Worm (Caenorhabditis elegans) whole organism, young adult: Measurements from ENCODE around the gene ZK856.18.

Source experiments
- B0261.1 ChIP-seq: sonication (generic microtip); optimal IDR thresholded peaks from 2 replicates; lab custom pipeline; 2016; ENCODE audit warnings: mild to moderate bottlenecking, missing genetic modification characterization, moderate library complexity, missing compliant biosample characterization
- B0336.3 ChIP-seq: fragments of 200-800 bp; sonication (Bioruptor generic); IDR thresholded peaks from 2 replicates; pipeline ENCODE4 v1.3.6; 2022; ENCODE audit warnings: missing genetic modification characterization, missing compliant biosample characterization
- C06A6.2 ChIP-seq: fragments of 200-800 bp; sonication (Bioruptor generic); conservative IDR thresholded peaks from 2 replicates; pipeline ENCODE4 v1.3.6; 2022; ENCODE audit warnings: missing genetic modification characterization, missing compliant biosample characterization
- F39B2.1 ChIP-seq: fragments of 200-800 bp; sonication (Bioruptor generic); IDR thresholded peaks from 2 replicates; pipeline ENCODE4 v1.3.6; 2022; ENCODE audit warnings: missing genetic modification reagents, missing genetic modification characterization, missing compliant biosample characterization
- T07F8.4 ChIP-seq: sonication (generic microtip); optimal IDR thresholded peaks from 2 replicates; lab custom pipeline; 2016; ENCODE audit warnings: mild to moderate bottlenecking, missing genetic modification characterization, moderate library complexity, missing compliant biosample characterization
- T26A5.8 ChIP-seq: sonication (generic microtip); optimal IDR thresholded peaks from 2 replicates; lab custom pipeline; 2016; ENCODE audit warnings: missing genetic modification characterization, missing compliant biosample characterization
- Y53F4B.3 ChIP-seq: fragments of 200-800 bp; sonication (Bioruptor generic); IDR thresholded peaks from 2 replicates; pipeline ENCODE4 v1.3.6; 2022; ENCODE audit warnings: missing genetic modification reagents, missing genetic modification characterization, missing compliant biosample characterization
- Y53G8AR.9 ChIP-seq: fragments of 200-800 bp; sonication (Bioruptor generic); conservative IDR thresholded peaks from 2 replicates; pipeline ENCODE4 v1.3.6; 2022; ENCODE audit warnings: missing genetic modification reagents, missing genetic modification characterization, missing compliant biosample characterization
- Y56A3A.18 ChIP-seq: fragments of 200-800 bp; sonication (Bioruptor generic); IDR thresholded peaks from 2 replicates; pipeline ENCODE4 v1.3.6; 2022; ENCODE audit warnings: missing genetic modification reagents, missing genetic modification characterization, missing compliant biosample characterization
- Y67H2A.10 ChIP-seq: fragments of 200-800 bp; sonication (Bioruptor generic); conservative IDR thresholded peaks from 2 replicates; pipeline ENCODE4 v1.3.6; 2022; ENCODE audit warnings: missing genetic modification reagents, missing genetic modification characterization, missing compliant biosample characterization
- ama-1 ChIP-seq, 3 experiments: fragments of 150-350 bp in 1 of 3; sonication (generic microtip) in 2 of 3; optimal IDR thresholded peaks; 2 replicates each; lab custom pipeline; 2014 to 2018; ENCODE audit warnings: missing biosample characterization in 2 of 3, missing genetic modification characterization in 2 of 3, missing genetic modification reagents in 2 of 3
- aptf-3 ChIP-seq: fragments of 200-800 bp; sonication (Bioruptor generic); IDR thresholded peaks from 2 replicates; pipeline ENCODE4 v1.3.6; 2022; ENCODE audit warnings: missing genetic modification characterization, missing compliant biosample characterization
- atf-7 ChIP-seq: sonication (generic microtip); optimal IDR thresholded peaks from 2 replicates; lab custom pipeline; 2017; ENCODE audit warnings: mild to moderate bottlenecking, missing genetic modification characterization, missing compliant biosample characterization
- bed-2 ChIP-seq: fragments of 200-800 bp; sonication (Bioruptor generic); IDR thresholded peaks from 2 replicates; pipeline ENCODE4 v1.3.6; 2022; ENCODE audit warnings: missing genetic modification reagents, missing genetic modification characterization, missing compliant biosample characterization
- cebp-1 ChIP-seq, 2 experiments: fragments of 200-800 bp in 1 of 2; sonication (Bioruptor generic) in 1 of 2; sonication (generic microtip) in 1 of 2; IDR thresholded peaks in 1 of 2; optimal IDR thresholded peaks in 1 of 2; 2 replicates each; pipeline versions ENCODE4 v1.3.6 to Lab custom; 2017 to 2022; ENCODE audit warnings: missing compliant biosample characterization in 2 of 2, missing genetic modification characterization in 2 of 2, mild to moderate bottlenecking in 1 of 2, missing genetic modification reagents in 1 of 2, moderate library complexity in 1 of 2
- ceh-40 ChIP-seq: fragments of 200-800 bp; sonication (Bioruptor generic); IDR thresholded peaks from 2 replicates; pipeline ENCODE4 v1.3.6; 2022; ENCODE audit warnings: missing genetic modification characterization, missing compliant biosample characterization
- ceh-79 ChIP-seq: sonication (generic microtip); optimal IDR thresholded peaks from 2 replicates; lab custom pipeline; 2017; ENCODE audit warnings: mild to moderate bottlenecking, missing genetic modification characterization, missing compliant biosample characterization
- ceh-91 ChIP-seq: fragments of 200-800 bp; sonication (Bioruptor generic); IDR thresholded peaks from 2 replicates; pipeline ENCODE4 v1.3.6; 2022; ENCODE audit warnings: missing genetic modification reagents, missing genetic modification characterization, missing compliant biosample characterization
- efl-1 ChIP-seq: fragments of 150-350 bp; optimal IDR thresholded peaks from 2 replicates; lab custom pipeline; 2014; ENCODE audit warnings: missing biosample characterization, missing genetic modification reagents, missing genetic modification characterization
- ets-4 ChIP-seq: fragments of 200-800 bp; sonication (Bioruptor generic); optimal IDR thresholded peaks from 2 replicates; lab custom pipeline; 2018; ENCODE audit warnings: mild to moderate bottlenecking, missing genetic modification characterization, missing compliant biosample characterization
- fkh-3 ChIP-seq: sonication (generic microtip); optimal IDR thresholded peaks from 2 replicates; lab custom pipeline; 2016; ENCODE audit warnings: mild to moderate bottlenecking, missing genetic modification characterization, missing compliant biosample characterization
- gei-17 ChIP-seq: fragments of 200-800 bp; sonication (Bioruptor generic); optimal IDR thresholded peaks from 2 replicates; lab custom pipeline; 2018; ENCODE audit warnings: mild to moderate bottlenecking, missing genetic modification characterization, missing compliant biosample characterization
- lag-1 ChIP-seq: fragments of 200-800 bp; sonication (Bioruptor generic); IDR thresholded peaks from 2 replicates; pipeline ENCODE4 v1.3.6; 2022; ENCODE audit warnings: missing genetic modification reagents, missing genetic modification characterization, missing compliant biosample characterization
- let-526 ChIP-seq: fragments of 200-800 bp; sonication (Bioruptor generic); IDR thresholded peaks from 2 replicates; pipeline ENCODE4 v1.3.6; 2022; ENCODE audit warnings: missing genetic modification reagents, missing genetic modification characterization, missing compliant biosample characterization
- let-607 ChIP-seq, 2 experiments: fragments of 200-800 bp in 1 of 2; sonication (Bioruptor generic) in 1 of 2; sonication (generic microtip) in 1 of 2; optimal IDR thresholded peaks; 2 replicates each; lab custom pipeline; 2016 to 2018; ENCODE audit warnings: mild to moderate bottlenecking in 2 of 2, missing compliant biosample characterization in 2 of 2, missing genetic modification characterization in 2 of 2, moderate library complexity in 2 of 2, missing genotype in 1 of 2
- lin-40 ChIP-seq: sonication (generic microtip); optimal IDR thresholded peaks from 2 replicates; lab custom pipeline; 2016; ENCODE audit warnings: missing genetic modification characterization, mild to moderate bottlenecking, missing compliant biosample characterization, missing genotype, missing genetic modification reagents
- lin-54 ChIP-seq: fragments of 200-800 bp; sonication (Bioruptor generic); optimal IDR thresholded peaks from 2 replicates; lab custom pipeline; 2018; ENCODE audit warnings: mild to moderate bottlenecking, missing genetic modification characterization, missing compliant biosample characterization
- mcd-1 ChIP-seq: fragments of 200-800 bp; sonication (Bioruptor generic); IDR thresholded peaks from 2 replicates; pipeline ENCODE4 v1.3.6; 2022; ENCODE audit warnings: missing genetic modification reagents, missing genetic modification characterization, missing compliant biosample characterization
- nfyb-1 ChIP-seq: fragments of 200-800 bp; sonication (Bioruptor generic); IDR thresholded peaks from 2 replicates; pipeline ENCODE4 v1.3.6; 2022; ENCODE audit warnings: missing genetic modification reagents, missing genetic modification characterization, missing compliant biosample characterization
- nhr-27 ChIP-seq: fragments of 200-800 bp; sonication (Bioruptor generic); optimal IDR thresholded peaks from 2 replicates; lab custom pipeline; 2018; ENCODE audit warnings: mild to moderate bottlenecking, missing genetic modification characterization, moderate library complexity, missing compliant biosample characterization
- nhr-80 ChIP-seq: sonication (generic microtip); optimal IDR thresholded peaks from 2 replicates; lab custom pipeline; 2016; ENCODE audit warnings: missing genetic modification characterization, missing compliant biosample characterization
- nhr-90 ChIP-seq: sonication (generic microtip); optimal IDR thresholded peaks from 2 replicates; lab custom pipeline; 2016; ENCODE audit warnings: missing genotype, mild to moderate bottlenecking, missing genetic modification characterization, missing compliant biosample characterization
- rcor-1 ChIP-seq: fragments of 200-800 bp; sonication (Bioruptor generic); IDR thresholded peaks from 2 replicates; pipeline ENCODE4 v1.3.6; 2022; ENCODE audit warnings: missing genetic modification reagents, missing genetic modification characterization, missing compliant biosample characterization
- rpc-1 ChIP-seq, 2 experiments: fragments of 150-350 bp in 1 of 2; sonication (generic microtip) in 1 of 2; optimal IDR thresholded peaks; 2 replicates each; lab custom pipeline; 2014 to 2018; ENCODE audit warnings: missing biosample characterization in 1 of 2, missing genetic modification characterization in 1 of 2, missing genetic modification reagents in 1 of 2, missing genotype in 1 of 2
- snpc-1.1 ChIP-seq: sonication (generic microtip); optimal IDR thresholded peaks from 2 replicates; lab custom pipeline; 2017; ENCODE audit warnings: missing genetic modification characterization, mild to moderate bottlenecking, missing compliant biosample characterization, antibody characterized with exemption, moderate library complexity, missing genotype, missing genetic modification reagents; ENCODE audit not compliant: insufficient read depth
- tbx-9 ChIP-seq: sonication (generic microtip); optimal IDR thresholded peaks from 2 replicates; lab custom pipeline; 2016; ENCODE audit warnings: borderline replicate concordance, missing genetic modification characterization, inconsistent platforms, missing compliant biosample characterization
- tlf-1 ChIP-seq: fragments of 200-800 bp; sonication (Bioruptor generic); optimal IDR thresholded peaks from 2 replicates; lab custom pipeline; 2018; ENCODE audit warnings: mild to moderate bottlenecking, missing genetic modification characterization, missing compliant biosample characterization
- unc-62 ChIP-seq: fragments of 150-350 bp; optimal IDR thresholded peaks from 2 replicates; lab custom pipeline; 2014; ENCODE audit warnings: missing biosample characterization, missing genetic modification reagents, missing genetic modification characterization
- zfh-2 ChIP-seq: fragments of 200-800 bp; sonication (Bioruptor generic); conservative IDR thresholded peaks from 2 replicates; pipeline ENCODE4 v1.3.6; 2022; ENCODE audit warnings: missing genetic modification reagents, missing genetic modification characterization, missing compliant biosample characterization
- ztf-25 ChIP-seq: fragments of 200-800 bp; sonication (Bioruptor generic); IDR thresholded peaks from 2 replicates; pipeline ENCODE4 v1.3.6; 2022; ENCODE audit warnings: missing genetic modification reagents, missing genetic modification characterization, missing compliant biosample characterization
- ztf-28 ChIP-seq: fragments of 200-800 bp; sonication (Bioruptor generic); IDR thresholded peaks from 2 replicates; pipeline ENCODE4 v1.3.6; 2022; ENCODE audit warnings: missing genetic modification reagents, missing genetic modification characterization, missing compliant biosample characterization

ZK856.18 gene

ce11 chrV:10166368-10166767 is 19.4 kb downstream of the ZK856.18 start, which contains the start of gene C51E3.6:
TSS of gene C51E3.6 (minus strand) at chrV:10166468.
- no peak for TF ChIP-seq B0261.1 (tag; lab: Kevin White, UChicago)
- no peak for TF ChIP-seq nhr-27
- no peak for TF ChIP-seq bed-2 (GFP tag; lab: Robert Waterston, UW)
- no peak for TF ChIP-seq lin-40 (tag; lab: Kevin White, UChicago)
- TF ChIP-seq ceh-79 (tag; lab: Kevin White, UChicago), result no peak
- no peak for TF ChIP-seq ztf-28 (GFP tag; lab: Robert Waterston, UW)
- no peak for TF ChIP-seq C06A6.2
- no peak for TF ChIP-seq rpc-1 (optimal IDR thresholded peaks at IDR 0.05; lab: Kevin White, UChicago)
- no peak for TF ChIP-seq rpc-1 (tag; optimal IDR thresholded peaks at IDR 0.05; lab: Kevin White, UChicago)
- no peak for TF ChIP-seq Y53G8AR.9
- no peak for TF ChIP-seq zfh-2 (GFP tag; lab: Robert Waterston, UW)
- TF ChIP-seq efl-1 (GFP tag; lab: Kevin White, UChicago), result no peak
- no peak for TF ChIP-seq gei-17 (GFP tag; lab: Kevin White, UChicago)
- no peak for TF ChIP-seq Y53F4B.3 (GFP tag; lab: Robert Waterston, UW)
- TF ChIP-seq let-526 (GFP tag; lab: Robert Waterston, UW), result no peak
- no peak for TF ChIP-seq ztf-25 (GFP tag; lab: Robert Waterston, UW)
- TF ChIP-seq cebp-1 (GFP tag; IDR thresholded peaks at IDR 0.05; lab: Robert Waterston, UW), result no peak
- TF ChIP-seq cebp-1 (tag; optimal IDR thresholded peaks at IDR 0.05; lab: Kevin White, UChicago), result no peak
- no peak for TF ChIP-seq ceh-40
- TF ChIP-seq snpc-1.1 (tag; lab: Kevin White, UChicago), result no peak
- TF ChIP-seq mcd-1 (GFP tag; lab: Robert Waterston, UW), result no peak
- no peak for TF ChIP-seq fkh-3 (tag; lab: Kevin White, UChicago)

- TF ChIP-seq nhr-90 (peak; percentile 26), Y53F4B.3 (GFP tag; lab: Robert Waterston, UW) (no peak), lin-54 (no peak), unc-62 (GFP tag; lab: Kevin White, UChicago) (peak; percentile 5), tlf-1 (GFP tag; lab: Kevin White, UChicago) (no peak), C06A6.2 (no peak), ama-1 (optimal IDR thresholded peaks at IDR 0.05; lab: Kevin White, UChicago) (no peak), ama-1 (GFP tag; optimal IDR thresholded peaks at IDR 0.05; lab: Kevin White, UChicago) (no peak), Y67H2A.10 (GFP tag; lab: Robert Waterston, UW) (no peak), T26A5.8 (tag; lab: Kevin White, UChicago) (no peak), atf-7 (tag; lab: Kevin White, UChicago) (peak; percentile 54), T07F8.4 (no peak), nhr-80 (tag; lab: Kevin White, UChicago) (peak; percentile 92), rcor-1 (no peak), B0261.1 (tag; lab: Kevin White, UChicago) (no peak), aptf-3 (GFP tag; lab: Robert Waterston, UW) (no peak), nfyb-1 (GFP tag; lab: Robert Waterston, UW) (0 out of 2 replicates have a peak, but pooled peaks have one; percentile 25), ceh-91 (GFP tag; lab: Robert Waterston, UW) (no peak), Y56A3A.18 (GFP tag; lab: Robert Waterston, UW) (no peak), lag-1 (GFP tag; lab: Robert Waterston, UW) (no peak), tbx-9 (tag; lab: Kevin White, UChicago) (no peak), F39B2.1 (GFP tag; lab: Robert Waterston, UW) (no peak), let-607 (tag; optimal IDR thresholded peaks at IDR 0.05; lab: Kevin White, UChicago) (peak; percentile 71 to 80), B0336.3 (GFP tag; lab: Robert Waterston, UW) (no peak), ets-4 (peak; percentile 47)
Measured at ce11 chrV:10160954-10161353, 24.9 kb downstream of the ZK856.18 start, which contains the start of gene C51E3.10. TSS of gene C51E3.10 (minus strand) at chrV:10161134.
